Fruit fly (Drosophila melanogaster) whole organism, wandering third instar larva: ENCODE measurements around the gene CG14891.

Experiments
- CrebA ChIP-seq: fragments of 200-800 bp; sonication (Bioruptor generic); optimal IDR thresholded peaks from 2 replicates; lab custom pipeline; 2016; ENCODE audit warnings: missing biosample characterization, mild to moderate bottlenecking, missing genetic modification characterization, borderline replicate concordance
- Dfd ChIP-seq: fragments of >200 bp; optimal IDR thresholded peaks from 2 replicates; lab custom pipeline; 2017; ENCODE audit warnings: missing biosample characterization, missing genetic modification characterization
- Hr83 ChIP-seq: fragments of 200-300 bp; sonication (Bioruptor generic); optimal IDR thresholded peaks from 2 replicates; lab custom pipeline; 2016; ENCODE audit warnings: missing biosample characterization, mild to moderate bottlenecking, missing genetic modification characterization, moderate library complexity; ENCODE audit not compliant: poor library complexity, severe bottlenecking
- Myc ChIP-seq: fragments of >200 bp; optimal IDR thresholded peaks from 2 replicates; lab custom pipeline; 2017
- Sp1 ChIP-seq: fragments of 200-800 bp; sonication (Bioruptor generic); optimal IDR thresholded peaks from 3 replicates; lab custom pipeline; 2019; ENCODE audit warnings: missing biosample characterization, mild to moderate bottlenecking, missing genetic modification characterization, moderate library complexity
- Vsx2 ChIP-seq: fragments of 200-300, 225-300 bp; sonication (Bioruptor generic); optimal IDR thresholded peaks from 2 replicates; lab custom pipeline; 2018; ENCODE audit warnings: missing biosample characterization, missing genetic modification characterization; ENCODE audit not compliant: partially characterized antibody
- brk ChIP-seq: fragments of 200-800 bp; sonication (Bioruptor generic); optimal IDR thresholded peaks from 2 replicates; lab custom pipeline; 2016; ENCODE audit warnings: missing biosample characterization, mild to moderate bottlenecking, missing genetic modification characterization
- ey ChIP-seq: fragments of 200-800 bp; sonication (Bioruptor generic); optimal IDR thresholded peaks from 2 replicates; lab custom pipeline; 2016; ENCODE audit warnings: missing biosample characterization, missing genetic modification characterization
- fru ChIP-seq: fragments of 200-800 bp; sonication (Bioruptor generic); optimal IDR thresholded peaks from 3 replicates; lab custom pipeline; 2016; ENCODE audit warnings: missing biosample characterization, mild to moderate bottlenecking, missing genetic modification characterization
- lola ChIP-seq: fragments of >200 bp; optimal IDR thresholded peaks from 2 replicates; lab custom pipeline; 2017; ENCODE audit warnings: missing biosample characterization, missing genetic modification characterization
- sv ChIP-seq: fragments of 200-800 bp; sonication (Bioruptor generic); optimal IDR thresholded peaks from 3 replicates; lab custom pipeline; 2016; ENCODE audit warnings: missing biosample characterization, missing genetic modification characterization

CG14891 gene

dm6 chr3R:16617650-16618049 is 46.3 kb downstream of the CG14891 start, which contains the start of gene CG17560:
Gene CG17560, plus strand, starts transcription at chr3R:16617950.
- TF ChIP-seq Dfd (GFP tag; lab: Kevin White, UChicago) = no peak

- TF ChIP-seq Sp1 = no peak
- no peak for TF ChIP-seq lola
- no peak for TF ChIP-seq ey (GFP tag; lab: Kevin White, UChicago)
- no peak for TF ChIP-seq Myc (lab: Kevin White, UChicago)
- no peak for TF ChIP-seq sv (GFP tag; lab: Kevin White, UChicago)
- TF ChIP-seq Vsx2 (GFP tag; lab: Kevin White, UChicago) = no peak
- TF ChIP-seq brk = no peak
- TF ChIP-seq CrebA (GFP tag; lab: Kevin White, UChicago) = no peak
- TF ChIP-seq fru (GFP tag; lab: Kevin White, UChicago) = no peak
- no peak for TF ChIP-seq Hr83 (GFP tag; lab: Kevin White, UChicago)
These were observed 49.2 kb downstream of the CG14891 start, which contains the start of gene CG14893 for dm6 chr3R:16620478-16620877. Gene CG14893, plus strand, starts transcription at chr3R:16620778.
